Fruit fly (Drosophila melanogaster): Measurements from ENCODE around the gene grp.
A peak's percentile ranks its signal among the peaks of the same experiment; 100 is the strongest.

The grp gene

dm6 chr2L:16709693-16710092, 29.8 kb downstream of the grp start (continued):
- no peak for TF ChIP-seq CG2116 (GFP tag; optimal IDR thresholded peaks at IDR 0.05)
- TF ChIP-seq ssp (GFP tag; IDR thresholded peaks at IDR 0.05) = peak; percentile 56
- TF ChIP-seq esg (GFP tag; conservative IDR thresholded peaks at IDR 0.05) = peak; percentile 81
- peak; percentile 74 for TF ChIP-seq CG7556 (GFP tag; optimal IDR thresholded peaks at IDR 0.05)
- TF ChIP-seq Dp (GFP tag; optimal IDR thresholded peaks at IDR 0.05) = no peak
- peak; percentile 49 for TF ChIP-seq CG1529 (GFP tag; optimal IDR thresholded peaks at IDR 0.05)
- peak; percentile 41 for TF ChIP-seq bab2 (GFP tag; optimal IDR thresholded peaks at IDR 0.05)
- peak in 1 of 2 experiments; percentile 84 for TF ChIP-seq eve (GFP tag; optimal IDR thresholded peaks at IDR 0.05)
- TF ChIP-seq CG12659 (GFP tag; optimal IDR thresholded peaks at IDR 0.05) = peak; percentile 65
- TF ChIP-seq CG4424 (GFP tag; optimal IDR thresholded peaks at IDR 0.05) = no peak
- TF ChIP-seq gcm2 (GFP tag; optimal IDR thresholded peaks at IDR 0.05) = no peak
- peak; percentile 55 for TF ChIP-seq CG4820 (GFP tag; optimal IDR thresholded peaks at IDR 0.05)
- TF ChIP-seq Atf6 (GFP tag; IDR thresholded peaks at IDR 0.05) = peak; percentile 79
- TF ChIP-seq Usf (GFP tag; optimal IDR thresholded peaks at IDR 0.05) = no peak
- TF ChIP-seq Dad (GFP tag; optimal IDR thresholded peaks at IDR 0.05) = no peak
- TF ChIP-seq CG18011 (GFP tag; optimal IDR thresholded peaks at IDR 0.05) = no peak
- TF ChIP-seq CG5953 (GFP tag; IDR thresholded peaks at IDR 0.05) = peak; percentile 80
- TF ChIP-seq Fer3 (tag; optimal IDR thresholded peaks at IDR 0.05) = no peak
- TF ChIP-seq pzg (GFP tag; optimal IDR thresholded peaks at IDR 0.05) = no peak
- no peak for TF ChIP-seq GATAe (GFP tag; conservative IDR thresholded peaks at IDR 0.05)
- TF ChIP-seq bbx (GFP tag; IDR thresholded peaks at IDR 0.05; ENCODE audit: partially characterized antibody) = no peak
- peak; percentile 67; the same call in 1 of the 2 replicates for TF ChIP-seq CG43689 (GFP tag; IDR thresholded peaks at IDR 0.05)
- TF ChIP-seq NK7.1 (GFP tag; optimal IDR thresholded peaks at IDR 0.05) = no peak
- no peak for TF ChIP-seq CG12744 (GFP tag; optimal IDR thresholded peaks at IDR 0.05)
- no peak for TF ChIP-seq Lpt (GFP tag; optimal IDR thresholded peaks at IDR 0.05)
- TF ChIP-seq Hr51 (GFP tag; optimal IDR thresholded peaks at IDR 0.05) = peak in 1 of 2 experiments; percentile 85
- peak; percentile 55 for TF ChIP-seq Nf-YB (GFP tag; optimal IDR thresholded peaks at IDR 0.05)
- TF ChIP-seq Drgx (GFP tag; IDR thresholded peaks at IDR 0.05) = no peak
- TF ChIP-seq Gug (GFP tag; IDR thresholded peaks at IDR 0.05) = no peak
- no peak for TF ChIP-seq nerfin-2 (GFP tag; IDR thresholded peaks at IDR 0.05; ENCODE audit: partially characterized antibody)
- TF ChIP-seq lab (GFP tag; optimal IDR thresholded peaks at IDR 0.05) = no peak
- no peak for TF ChIP-seq CG10147 (GFP tag; optimal IDR thresholded peaks at IDR 0.05)
- TF ChIP-seq schlank (tag; optimal IDR thresholded peaks at IDR 0.05) = no peak
- peak; percentile 51 for TF ChIP-seq CG2875 (GFP tag; optimal IDR thresholded peaks at IDR 0.05)
- TF ChIP-seq CG4328 (GFP tag; optimal IDR thresholded peaks at IDR 0.05) = no peak
- TF ChIP-seq CG13775 (GFP tag; optimal IDR thresholded peaks at IDR 0.05) = peak; percentile 49
- TF ChIP-seq hkb (optimal IDR thresholded peaks at IDR 0.05) = no peak
- peak; percentile 88 for TF ChIP-seq hkb (GFP tag; IDR thresholded peaks at IDR 0.05)
- TF ChIP-seq chif (GFP tag; optimal IDR thresholded peaks at IDR 0.05) = peak in 1 of 2 experiments; percentile 28
- no peak for TF ChIP-seq CG4404 (GFP tag; IDR thresholded peaks at IDR 0.05)
- no peak for TF ChIP-seq Hr39 (optimal IDR thresholded peaks at IDR 0.05)
- TF ChIP-seq CG10979 (tag; optimal IDR thresholded peaks at IDR 0.05) = peak; percentile 50
- TF ChIP-seq vnd (GFP tag; IDR thresholded peaks at IDR 0.05; ENCODE audit: partially characterized antibody) = no peak
- TF ChIP-seq ara (GFP tag; IDR thresholded peaks at IDR 0.05) = no peak
- no peak for TF ChIP-seq h (optimal IDR thresholded peaks at IDR 0.05)
- TF ChIP-seq Bgb (GFP tag; IDR thresholded peaks at IDR 0.05; ENCODE audit: partially characterized antibody) = no peak
- no peak for TF ChIP-seq Lhr (GFP tag; optimal IDR thresholded peaks at IDR 0.05)
- no peak for TF ChIP-seq CG4360 (GFP tag; IDR thresholded peaks at IDR 0.05)
- no peak for TF ChIP-seq CG3726 (GFP tag; IDR thresholded peaks at IDR 0.05)
- no peak for TF ChIP-seq CG15073 (GFP tag; optimal IDR thresholded peaks at IDR 0.05)
- TF ChIP-seq CG10565 (GFP tag; optimal IDR thresholded peaks at IDR 0.05) = no peak
- TF ChIP-seq CG2120 (GFP tag; optimal IDR thresholded peaks at IDR 0.05) = peak; percentile 39
